Fruit fly (Drosophila melanogaster): ENCODE data around the gene Cyp28a5.

- TF ChIP-seq BtbVII (GFP tag; optimal IDR thresholded peaks at IDR 0.05) (no peak), CG6854 (GFP tag; optimal IDR thresholded peaks at IDR 0.05) (no peak), slou (GFP tag; optimal IDR thresholded peaks at IDR 0.05) (no peak), CG7556 (GFP tag; optimal IDR thresholded peaks at IDR 0.05) (no peak), CG6175 (GFP tag; IDR thresholded peaks at IDR 0.05) (no peak), exex (tag; optimal IDR thresholded peaks at IDR 0.05) (no peak), kni (GFP tag; optimal IDR thresholded peaks at IDR 0.05) (no peak), CG18476 (GFP tag; optimal IDR thresholded peaks at IDR 0.05) (no peak), CG34376 (GFP tag; optimal IDR thresholded peaks at IDR 0.05) (no peak), Drgx (GFP tag; IDR thresholded peaks at IDR 0.05) (no peak), pho (GFP tag; optimal IDR thresholded peaks at IDR 0.05) (no peak)
Measured at dm6 chr2L:14020545-14020874, 43.4 kb downstream of the Cyp28a5 start.
